Fruit fly (Drosophila melanogaster) whole organism, embryonic: Measurements from ENCODE around the gene Hsdl2.

Experiments used
- Bgb ChIP-seq: fragments of 200-800 bp; sonication (Bioruptor generic); IDR thresholded peaks from 2 replicates; pipeline ENCODE4 v1.3.6; 2022; ENCODE audit warnings: missing biosample characterization, missing genetic modification characterization; ENCODE audit not compliant: partially characterized antibody
- CG10462 ChIP-seq: fragments of 200-800 bp; sonication (Bioruptor generic); optimal IDR thresholded peaks from 2 replicates; lab custom pipeline; 2016; ENCODE audit warnings: missing biosample characterization, missing genetic modification characterization
- CG11504 ChIP-seq: fragments of 200-800 bp; sonication (Bioruptor generic); optimal IDR thresholded peaks from 3 replicates; lab custom pipeline; 2019; ENCODE audit warnings: missing biosample characterization, mild to moderate bottlenecking, missing genetic modification characterization, moderate library complexity
- CG17802 ChIP-seq: fragments of 200-800 bp; sonication (Bioruptor generic); optimal IDR thresholded peaks from 2 replicates; lab custom pipeline; 2018; ENCODE audit warnings: missing biosample characterization, mild to moderate bottlenecking, missing genetic modification characterization, moderate library complexity
- CG18599 ChIP-seq: fragments of 200-800 bp; sonication (Bioruptor generic); optimal IDR thresholded peaks from 3 replicates; lab custom pipeline; 2017; ENCODE audit warnings: missing biosample characterization, missing genetic modification characterization, mild to moderate bottlenecking, moderate library complexity, missing genetic modification reagents
- CG31224 ChIP-seq: fragments of 200-800 bp; sonication (Bioruptor generic); IDR thresholded peaks from 2 replicates; pipeline ENCODE4 v1.3.6; 2022; ENCODE audit warnings: missing biosample characterization, missing genetic modification characterization
- CG3163 ChIP-seq: fragments of 200-800 bp; sonication (Bioruptor generic); optimal IDR thresholded peaks from 3 replicates; lab custom pipeline; 2016; ENCODE audit warnings: missing biosample characterization, missing genetic modification characterization
- CG3281 ChIP-seq: fragments of 200-800 bp; sonication (Bioruptor generic); optimal IDR thresholded peaks from 3 replicates; lab custom pipeline; 2017; ENCODE audit warnings: missing biosample characterization, mild to moderate bottlenecking, missing genetic modification characterization
- CG34224 ChIP-seq: fragments of 200-800 bp; sonication (Bioruptor generic); IDR thresholded peaks from 3 replicates; pipeline ENCODE4 v1.3.6; 2022; ENCODE audit warnings: missing biosample characterization, missing genetic modification characterization; ENCODE audit not compliant: partially characterized antibody
- CG34422 ChIP-seq: fragments of 200-800 bp; sonication (Bioruptor generic); IDR thresholded peaks from 3 replicates; pipeline ENCODE4 v1.3.6; 2022; ENCODE audit warnings: missing biosample characterization, missing genetic modification characterization
- CG5245 ChIP-seq: fragments of 200-800 bp; sonication (Bioruptor generic); optimal IDR thresholded peaks from 3 replicates; lab custom pipeline; 2016; ENCODE audit warnings: missing biosample characterization, missing genetic modification characterization
- CG7786 ChIP-seq: fragments of 200-800 bp; sonication (Bioruptor generic); optimal IDR thresholded peaks from 2 replicates; lab custom pipeline; 2016; ENCODE audit warnings: missing biosample characterization, missing genetic modification characterization
- CG8290 ChIP-seq, 3 experiments: fragments of 200-800 bp; sonication (Bioruptor generic); optimal IDR thresholded peaks; 2 replicates each; lab custom pipeline; 2016 to 2019; ENCODE audit warnings: missing biosample characterization in 3 of 3, missing genetic modification characterization in 3 of 3, mild to moderate bottlenecking in 2 of 3, moderate library complexity in 1 of 3
- CG8944 ChIP-seq: fragments of 200-800 bp; sonication (Bioruptor generic); optimal IDR thresholded peaks from 3 replicates; lab custom pipeline; 2016; ENCODE audit warnings: missing biosample characterization, missing genetic modification characterization
- CG9437 ChIP-seq: fragments of 200-800 bp; sonication (Bioruptor generic); optimal IDR thresholded peaks from 2 replicates; lab custom pipeline; 2018; ENCODE audit warnings: missing biosample characterization, mild to moderate bottlenecking, missing genetic modification characterization
- Dek ChIP-seq: fragments of 200-800 bp; sonication (Bioruptor generic); optimal IDR thresholded peaks from 3 replicates; lab custom pipeline; 2019; ENCODE audit warnings: missing biosample characterization, mild to moderate bottlenecking, missing genetic modification characterization, moderate library complexity
- Gug ChIP-seq: fragments of 200-800 bp; sonication (Bioruptor generic); IDR thresholded peaks from 4 replicates; pipeline ENCODE4 v1.3.6; 2022; ENCODE audit warnings: missing biosample characterization, missing genetic modification characterization
- Hand ChIP-seq: fragments of 200-800 bp; sonication (Bioruptor generic); optimal IDR thresholded peaks from 2 replicates; lab custom pipeline; 2017; ENCODE audit warnings: mild to moderate bottlenecking, missing biosample characterization, missing genetic modification reagents, missing genetic modification characterization
- Hr51 ChIP-seq, 2 experiments: fragments of 200-800 bp; sonication (Bioruptor generic); optimal IDR thresholded peaks; 2 replicates in 1 of 2; 3 replicates in 1 of 2; lab custom pipeline; 2016 to 2018; ENCODE audit warnings: missing biosample characterization in 2 of 2, missing genetic modification characterization in 2 of 2, mild to moderate bottlenecking in 1 of 2, moderate library complexity in 1 of 2
- Hsf ChIP-seq: fragments of 200-800 bp; sonication (Bioruptor generic); optimal IDR thresholded peaks from 3 replicates; lab custom pipeline; 2016; ENCODE audit warnings: missing biosample characterization, missing genetic modification characterization
- Lhr ChIP-seq: fragments of 200-800 bp; sonication (Bioruptor generic); optimal IDR thresholded peaks from 3 replicates; lab custom pipeline; 2017; ENCODE audit warnings: mild to moderate bottlenecking, missing biosample characterization, missing genetic modification reagents, missing genetic modification characterization
- Med ChIP-seq: fragments of 200-800 bp; sonication (Bioruptor generic); peaks from one replicate; lab custom pipeline; 2016; ENCODE audit warnings: missing biosample characterization, missing genetic modification characterization, mild to moderate bottlenecking, inconsistent platforms, moderate library complexity
- Meics ChIP-seq: fragments of 200-800 bp; sonication (Bioruptor generic); optimal IDR thresholded peaks from 2 replicates; lab custom pipeline; 2017; ENCODE audit warnings: missing biosample characterization, mild to moderate bottlenecking, missing genetic modification characterization
- Mrtf ChIP-seq: fragments of 200-800 bp; sonication (Bioruptor generic); IDR thresholded peaks from 3 replicates; pipeline ENCODE4 v1.3.6; 2022; ENCODE audit warnings: missing biosample characterization, missing genetic modification characterization
- Opbp ChIP-seq: fragments of 200-800 bp; sonication (Bioruptor generic); IDR thresholded peaks from 3 replicates; pipeline ENCODE4 v1.3.6; 2022; ENCODE audit warnings: missing biosample characterization, missing genetic modification characterization; ENCODE audit not compliant: partially characterized antibody
- Poxn ChIP-seq: fragments of 200-800 bp; sonication (Bioruptor generic); IDR thresholded peaks from 2 replicates; pipeline ENCODE4 v1.3.6; 2022; ENCODE audit warnings: missing biosample characterization, missing genetic modification characterization
- Spps ChIP-seq: fragments of 200-800 bp; sonication (Bioruptor generic); optimal IDR thresholded peaks from 2 replicates; lab custom pipeline; 2018; ENCODE audit warnings: missing biosample characterization, mild to moderate bottlenecking, missing genetic modification characterization
- ac ChIP-seq: fragments of 200-800 bp; sonication (Bioruptor generic); optimal IDR thresholded peaks from 3 replicates; lab custom pipeline; 2017; ENCODE audit warnings: missing biosample characterization, mild to moderate bottlenecking, missing genetic modification characterization
- aop ChIP-seq: fragments of 200-800 bp; sonication (Bioruptor generic); IDR thresholded peaks from 2 replicates; pipeline ENCODE4 v1.3.6; 2022; ENCODE audit warnings: missing biosample characterization, missing genetic modification characterization
- cad ChIP-seq: fragments of >200 bp; optimal IDR thresholded peaks from 2 replicates; lab custom pipeline; 2017; ENCODE audit warnings: missing biosample characterization, missing genetic modification characterization
- ci ChIP-seq: fragments of 200-800 bp; sonication (Bioruptor generic); IDR thresholded peaks from 3 replicates; pipeline ENCODE4 v1.3.6; 2022; ENCODE audit warnings: missing biosample characterization, missing genetic modification characterization
- crc ChIP-seq: fragments of 200-800 bp; sonication (Bioruptor generic); optimal IDR thresholded peaks from 2 replicates; lab custom pipeline; 2016; ENCODE audit warnings: missing biosample characterization, missing genetic modification characterization
- fd96Cb ChIP-seq: fragments of 200-800 bp; sonication (Bioruptor generic); optimal IDR thresholded peaks from 2 replicates; lab custom pipeline; 2018; ENCODE audit warnings: missing biosample characterization, mild to moderate bottlenecking, missing genetic modification characterization, moderate library complexity
- gcm ChIP-seq: fragments of 200-800 bp; sonication (Bioruptor generic); optimal IDR thresholded peaks from 2 replicates; lab custom pipeline; 2019; ENCODE audit warnings: missing biosample characterization, mild to moderate bottlenecking, missing genetic modification characterization, moderate library complexity
- gsb-n ChIP-seq: fragments of 200-800 bp; sonication (Bioruptor generic); optimal IDR thresholded peaks from 3 replicates; lab custom pipeline; 2018; ENCODE audit warnings: missing biosample characterization, mild to moderate bottlenecking, missing genetic modification characterization
- gt ChIP-seq: fragments of 200-800 bp; sonication (Bioruptor generic); IDR thresholded peaks from 2 replicates; pipeline ENCODE4 v1.3.6; 2022; ENCODE audit warnings: missing biosample characterization, missing genetic modification characterization
- h ChIP-seq: fragments of >200 bp; optimal IDR thresholded peaks from 2 replicates; lab custom pipeline; 2017
- hth ChIP-seq: fragments of >200 bp; optimal IDR thresholded peaks from 2 replicates; lab custom pipeline; 2017; ENCODE audit warnings: inconsistent platforms
- jing ChIP-seq: fragments of 200-800 bp; sonication (Bioruptor generic); optimal IDR thresholded peaks from 2 replicates; lab custom pipeline; 2018; ENCODE audit warnings: missing biosample characterization, mild to moderate bottlenecking, missing genetic modification characterization
- jumu ChIP-seq: fragments of 200-800 bp; sonication (Bioruptor generic); optimal IDR thresholded peaks from 3 replicates; lab custom pipeline; 2016; ENCODE audit warnings: missing biosample characterization, missing genetic modification characterization
- kah ChIP-seq: fragments of 200-800 bp; sonication (Bioruptor generic); optimal IDR thresholded peaks from 2 replicates; lab custom pipeline; 2018; ENCODE audit warnings: missing biosample characterization, mild to moderate bottlenecking, missing genetic modification characterization
- luna ChIP-seq: fragments of 200-800 bp; sonication (Bioruptor generic); optimal IDR thresholded peaks from 2 replicates; lab custom pipeline; 2016; ENCODE audit warnings: missing biosample characterization, missing genetic modification characterization
- odd ChIP-seq: fragments of 200-800 bp; sonication (Bioruptor generic); optimal IDR thresholded peaks from 2 replicates; lab custom pipeline; 2017; ENCODE audit warnings: missing biosample characterization, mild to moderate bottlenecking, missing genetic modification characterization
- onecut ChIP-seq: fragments of 200-800 bp; sonication (Bioruptor generic); IDR thresholded peaks from 2 replicates; pipeline ENCODE4 v1.3.6; 2022; ENCODE audit warnings: missing biosample characterization, missing genetic modification characterization
- otp ChIP-seq: fragments of 200-800 bp; sonication (Bioruptor generic); IDR thresholded peaks from 3 replicates; pipeline ENCODE4, ENCODE4 v1.3.6; 2022; ENCODE audit warnings: missing biosample characterization, missing genetic modification characterization
- pnt ChIP-seq: fragments of 200-800 bp; sonication (Bioruptor generic); optimal IDR thresholded peaks from 3 replicates; lab custom pipeline; 2016; ENCODE audit warnings: missing biosample characterization, missing genetic modification characterization
- psq ChIP-seq: fragments of 200-800 bp; sonication (Bioruptor generic); optimal IDR thresholded peaks from 2 replicates; lab custom pipeline; 2017; ENCODE audit warnings: missing biosample characterization, missing genetic modification characterization
- shn ChIP-seq: fragments of 200-800 bp; sonication (Bioruptor generic); optimal IDR thresholded peaks from 3 replicates; lab custom pipeline; 2016; ENCODE audit warnings: missing biosample characterization, missing genetic modification characterization
- slbo ChIP-seq: fragments of 200-800 bp; sonication (Bioruptor generic); IDR thresholded peaks from 2 replicates; pipeline ENCODE4 v1.3.6; 2022; ENCODE audit warnings: missing biosample characterization, missing genetic modification characterization

Gene Hsdl2

dm6 chr3R:27651710-27652109 is 25.6 kb upstream of the Hsdl2 start (continued):
- no peak for TF ChIP-seq otp (GFP tag; lab: Robert Waterston, UW)
- no peak for TF ChIP-seq luna (GFP tag; lab: Kevin White, UChicago)
- no peak for TF ChIP-seq CG8290 (GFP tag; optimal IDR thresholded peaks at IDR 0.05; lab: Kevin White, UChicago)
- TF ChIP-seq CG8290 (tag; optimal IDR thresholded peaks at IDR 0.05; lab: Kevin White, UChicago): peak in 1 of 2 experiments; percentile 67
- no peak for TF ChIP-seq onecut (GFP tag; lab: Robert Waterston, UW)
- TF ChIP-seq h: no peak
- TF ChIP-seq CG34422 (GFP tag; lab: Robert Waterston, UW): no peak
- TF ChIP-seq fd96Cb: no peak

dm6 chr3R:27652156-27652810 is 25.0 kb upstream of the Hsdl2 start, which contains the start of gene RpS10a:
Gene RpS10a, plus strand, starts transcription at chr3R:27652760.
- TF ChIP-seq Spps (tag; lab: Kevin White, UChicago) (no peak), gt (GFP tag; lab: Robert Waterston, UW) (no peak), crc (GFP tag; lab: Kevin White, UChicago) (no peak), CG8944 (GFP tag; lab: Kevin White, UChicago) (no peak), Hand (GFP tag; lab: Kevin White, UChicago) (no peak), jing (GFP tag; lab: Kevin White, UChicago) (no peak), CG9437 (GFP tag; lab: Kevin White, UChicago) (no peak), pnt (GFP tag; lab: Kevin White, UChicago) (no peak), ac (GFP tag; lab: Kevin White, UChicago) (no peak), CG31224 (GFP tag; lab: Robert Waterston, UW) (no peak), CG10462 (GFP tag; lab: Kevin White, UChicago) (no peak), Mrtf (GFP tag; lab: Robert Waterston, UW) (no peak), fd96Cb (no peak), shn (GFP tag; lab: Kevin White, UChicago) (no peak), hth (lab: Kevin White, UChicago) (no peak), slbo (GFP tag; lab: Robert Waterston, UW) (no peak), CG18599 (GFP tag; lab: Kevin White, UChicago) (peak; percentile 19), kah (GFP tag; lab: Kevin White, UChicago) (no peak), CG7786 (GFP tag; lab: Kevin White, UChicago) (no peak), onecut (GFP tag; lab: Robert Waterston, UW) (peak; percentile 91), psq (GFP tag; lab: Kevin White, UChicago) (no peak), gsb-n (tag; lab: Kevin White, UChicago) (no peak), CG11504 (tag; lab: Kevin White, UChicago) (no peak), CG8290 (GFP tag; optimal IDR thresholded peaks at IDR 0.05; lab: Kevin White, UChicago) (no peak), CG8290 (tag; optimal IDR thresholded peaks at IDR 0.05; lab: Kevin White, UChicago) (no peak), Dek (no peak), odd (GFP tag; lab: Kevin White, UChicago) (no peak), Meics (GFP tag; lab: Kevin White, UChicago) (peak; percentile 26), CG3281 (GFP tag; lab: Kevin White, UChicago) (no peak), aop (no peak), CG3163 (GFP tag; lab: Kevin White, UChicago) (no peak), Lhr (GFP tag; lab: Kevin White, UChicago) (no peak), Poxn (GFP tag; lab: Robert Waterston, UW) (no peak), cad (GFP tag; lab: Kevin White, UChicago) (no peak), Hsf (GFP tag; lab: Kevin White, UChicago) (no peak), jumu (no peak), Opbp (GFP tag; lab: Robert Waterston, UW) (peak; percentile 57; the same call in 2 of the 3 replicates), Med (no peak), Hr51 (GFP tag; optimal IDR thresholded peaks at IDR 0.05; lab: Kevin White, UChicago) (no peak), CG5245 (GFP tag; lab: Kevin White, UChicago) (no peak), gcm (GFP tag; lab: Kevin White, UChicago) (no peak), CG34224 (no peak), Gug (no peak), ci (GFP tag; lab: Robert Waterston, UW) (no peak), CG17802 (tag; lab: Kevin White, UChicago) (no peak), Bgb (GFP tag; lab: Robert Waterston, UW) (peak; percentile 22; the same call in 1 of the 2 replicates)
